Fruit fly (Drosophila melanogaster): ENCODE data around the gene CG17177.

DNA sequence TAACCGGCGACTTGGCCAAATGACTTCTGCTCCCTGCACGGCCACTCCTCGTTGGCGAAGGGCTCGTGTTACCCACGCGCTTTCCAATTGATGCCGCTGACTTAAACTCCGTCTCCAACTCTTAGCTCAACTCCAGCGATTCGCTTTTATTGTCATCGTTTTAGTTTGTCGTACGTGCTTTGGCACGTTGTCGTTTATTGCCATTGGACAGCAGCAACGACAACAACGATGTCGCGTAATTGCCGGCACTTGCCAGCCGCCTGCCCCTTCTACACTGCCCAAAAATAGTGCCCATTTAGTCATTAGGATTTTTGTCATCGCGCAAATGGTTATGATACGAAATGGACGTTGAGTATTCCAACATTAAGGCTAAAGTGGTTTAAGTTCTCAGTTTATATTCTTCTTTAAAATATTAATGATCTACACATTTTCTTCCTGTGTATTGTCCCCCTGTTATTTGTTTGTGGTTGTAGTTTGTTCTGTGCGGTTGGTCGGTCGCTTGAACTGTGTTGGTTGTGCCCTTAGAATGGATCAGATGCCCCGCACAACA is 35.6 kb downstream of the CG17177 start:
- TF ChIP-seq Crg-1 (GFP tag; optimal IDR thresholded peaks at IDR 0.05) (no peak), bab1 (GFP tag; optimal IDR thresholded peaks at IDR 0.05) (peak; percentile 16), tj (GFP tag; optimal IDR thresholded peaks at IDR 0.05) (no peak)
